Worm (Caenorhabditis elegans): ENCODE results near the gene ZK892.3.

DNA sequence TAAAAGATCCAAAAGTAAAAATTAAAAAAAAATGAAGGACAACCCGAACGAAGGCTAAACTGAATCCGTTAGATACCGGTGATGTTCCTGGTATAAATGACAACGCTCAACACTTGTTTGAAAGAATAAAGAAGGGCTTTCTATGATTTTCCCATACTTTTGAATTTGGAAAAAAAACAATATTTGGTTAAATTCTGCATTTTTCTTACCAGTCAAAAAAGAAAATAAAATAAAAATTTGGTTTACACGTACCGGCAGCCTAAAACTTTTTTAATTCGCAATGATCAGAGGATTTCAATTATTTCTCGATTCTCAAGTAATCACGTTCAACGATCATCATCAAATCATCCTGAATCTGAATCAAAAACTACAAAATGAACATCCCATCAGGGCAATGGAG, at the start of gene ZK892.3:
- TF ChIP-seq ztf-29 (GFP tag; IDR thresholded peaks at IDR 0.05) (no peak), flt-1 (GFP tag; IDR thresholded peaks at IDR 0.05) (no peak)

All from whole organism, midembryonic.